Worm (Caenorhabditis elegans): ENCODE results near the gene odr-8.

- TF ChIP-seq lin-13 (GFP tag; optimal IDR thresholded peaks at IDR 0.05) (no peak), ceh-82 (tag; optimal IDR thresholded peaks at IDR 0.05) (peak in 1 of 3 experiments; percentile 20)
Measured at ce11 chrIV:6574343-6574742, 8.2 kb downstream of the odr-8 start.
